Worm (Caenorhabditis elegans) whole organism, L2 larva: Measurements from ENCODE around the gene K12H6.10.

Experiments used
- F13H6.1 ChIP-seq: sonication (generic microtip); optimal IDR thresholded peaks from 2 replicates; lab custom pipeline; 2016; ENCODE audit warnings: missing genetic modification characterization, missing compliant biosample characterization
- R02D3.7 ChIP-seq: fragments of 150-350 bp; optimal IDR thresholded peaks from 2 replicates; lab custom pipeline; 2014; ENCODE audit warnings: missing biosample characterization, missing genetic modification characterization
- ZK546.5 ChIP-seq: sonication (generic microtip); optimal IDR thresholded peaks from 2 replicates; lab custom pipeline; 2017; ENCODE audit warnings: missing biosample characterization, missing genetic modification characterization
- alr-1 ChIP-seq: fragments of 150-350 bp; optimal IDR thresholded peaks from 2 replicates; lab custom pipeline; 2014; ENCODE audit warnings: missing biosample characterization, missing genetic modification characterization
- ama-1 ChIP-seq: fragments of 150-350 bp; optimal IDR thresholded peaks from 2 replicates; lab custom pipeline; 2018; ENCODE audit warnings: inconsistent platforms
- ceh-82 ChIP-seq: fragments of 150-350 bp; optimal IDR thresholded peaks from 2 replicates; lab custom pipeline; 2014; ENCODE audit warnings: missing biosample characterization, missing genetic modification characterization
- crh-2 ChIP-seq: sonication (generic microtip); optimal IDR thresholded peaks from 2 replicates; lab custom pipeline; 2017; ENCODE audit warnings: missing biosample characterization, missing genetic modification characterization
- dmd-4 ChIP-seq: sonication (generic microtip); optimal IDR thresholded peaks from 2 replicates; lab custom pipeline; 2017; ENCODE audit warnings: missing biosample characterization, missing genetic modification characterization
- egl-27 ChIP-seq: sonication (generic microtip); optimal IDR thresholded peaks from 3 replicates; lab custom pipeline; 2017; ENCODE audit warnings: missing biosample characterization, missing genetic modification reagents, missing genetic modification characterization
- elt-3 ChIP-seq: sonication (generic microtip); optimal IDR thresholded peaks from 2 replicates; lab custom pipeline; 2017; ENCODE audit warnings: missing biosample characterization, missing genetic modification characterization
- gmeb-1 ChIP-seq: fragments of 150-350 bp; optimal IDR thresholded peaks from 2 replicates; lab custom pipeline; 2014; ENCODE audit warnings: missing biosample characterization, missing genetic modification characterization
- lsy-2 ChIP-seq, 2 experiments: fragments of 150-350 bp in 1 of 2; sonication (generic microtip) in 1 of 2; optimal IDR thresholded peaks; 2 replicates each; lab custom pipeline; 2014 to 2017; ENCODE audit warnings: missing biosample characterization in 2 of 2, missing genetic modification characterization in 2 of 2
- mbf-1 ChIP-seq: sonication (generic microtip); optimal IDR thresholded peaks from 2 replicates; lab custom pipeline; 2017; ENCODE audit warnings: missing biosample characterization, missing genetic modification characterization
- mdl-1 ChIP-seq, 2 experiments: fragments of 150-350 bp in 1 of 2; sonication (generic microtip) in 1 of 2; optimal IDR thresholded peaks; 2 replicates each; lab custom pipeline; 2017; ENCODE audit warnings: missing biosample characterization in 2 of 2, missing genetic modification characterization in 2 of 2
- nhr-12 ChIP-seq: fragments of 150-350 bp; optimal IDR thresholded peaks from 2 replicates; lab custom pipeline; 2014; ENCODE audit warnings: missing biosample characterization, missing genetic modification characterization
- nhr-129 ChIP-seq: fragments of 150-350 bp; optimal IDR thresholded peaks from 2 replicates; lab custom pipeline; 2014; ENCODE audit warnings: missing biosample characterization, missing genetic modification characterization
- nhr-21 ChIP-seq: fragments of 150-350 bp; optimal IDR thresholded peaks from 2 replicates; lab custom pipeline; 2014; ENCODE audit warnings: missing biosample characterization, missing genetic modification characterization
- nhr-23 ChIP-seq: fragments of 150-350 bp; optimal IDR thresholded peaks from 2 replicates; lab custom pipeline; 2014; ENCODE audit warnings: missing biosample characterization, missing genetic modification reagents, missing genetic modification characterization
- nhr-6 ChIP-seq: fragments of 150-350 bp; optimal IDR thresholded peaks from 2 replicates; lab custom pipeline; 2014; ENCODE audit warnings: missing biosample characterization, missing genetic modification characterization
- sem-4 ChIP-seq: fragments of 150-350 bp; optimal IDR thresholded peaks from 2 replicates; lab custom pipeline; 2014; ENCODE audit warnings: missing biosample characterization, missing genetic modification reagents, missing genetic modification characterization
- skn-1 ChIP-seq: sonication (generic microtip); optimal IDR thresholded peaks from 2 replicates; lab custom pipeline; 2017; ENCODE audit warnings: missing biosample characterization, missing genetic modification characterization
- sma-3 ChIP-seq: sonication (generic microtip); optimal IDR thresholded peaks from 2 replicates; lab custom pipeline; 2016; ENCODE audit warnings: missing genetic modification reagents, missing genetic modification characterization, missing compliant biosample characterization
- sma-9 ChIP-seq, 2 experiments: fragments of 150-350 bp in 1 of 2; sonication (generic microtip) in 1 of 2; optimal IDR thresholded peaks; 2 replicates each; lab custom pipeline; 2014 to 2016; ENCODE audit warnings: missing genetic modification characterization in 2 of 2, mild to moderate bottlenecking in 1 of 2, missing biosample characterization in 1 of 2, missing compliant biosample characterization in 1 of 2, missing genetic modification reagents in 1 of 2, moderate library complexity in 1 of 2
- unc-39 ChIP-seq: fragments of 150-350 bp; optimal IDR thresholded peaks from 2 replicates; lab custom pipeline; 2014; ENCODE audit warnings: missing biosample characterization, missing genetic modification characterization
- unc-55 ChIP-seq: fragments of 150-350 bp; sonication (generic microtip); optimal IDR thresholded peaks from 3 replicates; lab custom pipeline; 2014; ENCODE audit warnings: missing biosample characterization, missing genetic modification reagents, missing genetic modification characterization
- unc-62 ChIP-seq: fragments of 150-350 bp; optimal IDR thresholded peaks from 2 replicates; lab custom pipeline; 2014; ENCODE audit warnings: missing biosample characterization, missing genetic modification reagents, missing genetic modification characterization
- zag-1 ChIP-seq: fragments of 150-350 bp; optimal IDR thresholded peaks from 2 replicates; lab custom pipeline; 2014; ENCODE audit warnings: missing biosample characterization, missing genetic modification characterization
- ztf-1 ChIP-seq: fragments of 200-800 bp; sonication (Bioruptor generic); conservative IDR thresholded peaks from 2 replicates; pipeline ENCODE4 v1.3.6; 2022; ENCODE audit warnings: missing genetic modification characterization, missing compliant biosample characterization
- ztf-11 ChIP-seq: sonication (generic microtip); optimal IDR thresholded peaks from 2 replicates; lab custom pipeline; 2017; ENCODE audit warnings: missing biosample characterization, missing genetic modification characterization
- ztf-4 ChIP-seq: fragments of 150-350 bp; optimal IDR thresholded peaks from 2 replicates; lab custom pipeline; 2014; ENCODE audit warnings: missing biosample characterization, missing genetic modification characterization

K12H6.10 gene

ce11 chrII:2787031-2787512 is 35.6 kb upstream of the K12H6.10 start, which contains the start of the genes F08D12.12 and srpa-72 (continued):
- TF ChIP-seq ztf-1 (GFP tag; lab: Robert Waterston, UW) (no peak), nhr-6 (tag; lab: Kevin White, UChicago) (no peak), gmeb-1 (no peak), R02D3.7 (no peak), dmd-4 (no peak), zag-1 (tag; lab: Kevin White, UChicago) (no peak), alr-1 (tag; lab: Kevin White, UChicago) (no peak), elt-3 (tag; lab: Kevin White, UChicago) (no peak), crh-2 (no peak), lsy-2 (tag; optimal IDR thresholded peaks at IDR 0.05; lab: Kevin White, UChicago) (peak; percentile 24 to 60), nhr-21 (tag; lab: Kevin White, UChicago) (no peak), sma-3 (GFP tag; lab: Kevin White, UChicago) (peak; percentile 29), ama-1 (lab: Kevin White, UChicago) (no peak), egl-27 (tag; lab: Kevin White, UChicago) (no peak), nhr-12 (tag; lab: Kevin White, UChicago) (no peak), ceh-82 (tag; lab: Kevin White, UChicago) (no peak), unc-39 (tag; lab: Kevin White, UChicago) (no peak), ztf-11 (tag; lab: Kevin White, UChicago) (no peak)

DNA sequence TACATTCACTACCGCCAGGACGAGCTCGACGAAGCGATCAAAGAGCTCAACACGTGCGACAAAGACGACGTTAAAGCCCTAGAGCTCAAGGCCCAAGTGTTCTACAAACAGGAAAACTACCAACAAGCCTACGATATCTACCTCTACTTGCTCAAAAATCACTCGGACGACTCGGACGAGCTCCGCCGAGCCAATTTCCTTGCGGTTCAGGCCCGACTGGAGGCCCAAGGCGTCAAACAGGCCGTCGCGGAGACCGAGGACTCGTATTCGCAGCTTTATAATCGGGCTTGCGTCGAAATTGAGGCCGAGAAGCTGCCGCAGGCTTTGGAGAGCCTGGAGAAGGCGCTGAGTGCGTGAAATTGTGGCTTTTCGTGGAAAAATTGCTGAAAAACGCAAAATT is 34.8 kb upstream of the K12H6.10 start:
- TF ChIP-seq nhr-6 (tag; lab: Kevin White, UChicago) (no peak), nhr-23 (no peak)

DNA sequence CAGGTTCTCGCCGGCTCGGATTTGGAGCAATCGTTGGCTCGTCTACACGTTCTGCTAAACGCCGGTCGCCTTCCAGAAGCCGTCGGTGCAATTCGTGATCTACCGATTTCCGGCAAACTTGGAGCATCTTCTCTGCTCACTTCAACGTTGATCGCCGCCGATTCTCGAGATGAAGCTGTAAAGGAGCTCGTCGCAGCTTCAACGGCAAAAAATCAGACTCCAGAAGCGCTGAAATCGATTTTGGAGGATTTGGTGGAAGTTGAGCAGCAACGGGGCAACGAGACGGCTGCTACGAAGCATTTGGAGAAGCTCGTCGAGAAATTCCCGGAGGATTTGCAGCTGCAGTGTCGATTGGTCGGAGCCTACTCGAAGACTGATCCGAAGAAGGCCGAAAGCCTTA is 31.0 kb upstream of the K12H6.10 start:
- TF ChIP-seq unc-39 (tag; lab: Kevin White, UChicago), result no peak
- TF ChIP-seq ZK546.5 (tag; lab: Kevin White, UChicago), result no peak
- no peak for TF ChIP-seq sem-4 (tag; lab: Kevin White, UChicago)
- TF ChIP-seq nhr-129 (tag; lab: Kevin White, UChicago), result no peak
- no peak for TF ChIP-seq mdl-1 (tag; optimal IDR thresholded peaks at IDR 0.05; lab: Kevin White, UChicago)

DNA sequence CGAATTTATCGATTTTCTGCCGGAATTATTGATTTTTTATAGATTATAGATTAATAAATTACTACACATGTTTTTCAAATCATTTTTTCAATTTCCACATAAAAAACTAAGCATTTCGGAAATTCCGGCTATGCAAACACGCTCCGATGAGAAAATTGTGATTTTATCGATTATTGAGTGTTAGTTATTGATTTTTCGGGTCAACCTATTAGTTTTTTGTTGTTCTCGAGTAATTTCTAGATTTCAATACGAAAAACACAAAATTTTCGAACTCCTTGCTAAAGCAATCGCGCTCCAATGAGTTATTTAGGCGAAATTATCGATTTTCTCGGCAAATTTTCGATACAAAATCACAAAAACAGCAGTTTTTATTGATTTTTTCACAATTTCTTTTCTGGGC is 27.3 kb upstream of the K12H6.10 start:
- no peak for TF ChIP-seq ztf-4 (tag; lab: Kevin White, UChicago)
- no peak for TF ChIP-seq F13H6.1 (tag; lab: Kevin White, UChicago)
- TF ChIP-seq ceh-82 (tag; lab: Kevin White, UChicago), result no peak
- TF ChIP-seq skn-1 (tag; lab: Kevin White, UChicago), result no peak

DNA sequence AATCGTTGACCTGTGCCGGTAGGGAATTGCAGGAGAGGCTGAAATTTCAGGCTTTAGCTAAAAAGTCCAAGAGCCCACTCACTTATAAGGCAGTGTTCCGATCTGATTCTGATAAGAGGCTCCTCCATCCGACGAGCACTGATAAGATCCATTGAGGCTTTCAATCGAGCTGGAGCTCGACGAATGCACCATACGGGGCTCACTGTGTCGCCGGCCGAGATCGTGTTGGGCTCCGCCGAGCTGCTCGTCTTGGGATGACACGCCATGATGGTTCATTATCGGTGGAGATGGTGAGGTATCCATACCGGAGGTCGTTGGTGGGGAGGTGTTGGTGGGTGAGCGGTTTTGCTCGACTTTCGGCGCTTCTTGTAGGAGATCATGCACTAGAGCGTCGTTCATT is 26.2 kb upstream of the K12H6.10 start:
- no peak for TF ChIP-seq F13H6.1 (tag; lab: Kevin White, UChicago)

ce11 chrII:2797951-2798350 is 24.7 kb upstream of the K12H6.10 start:
- TF ChIP-seq sma-3 (GFP tag; lab: Kevin White, UChicago) (no peak), zag-1 (tag; lab: Kevin White, UChicago) (no peak), ztf-1 (GFP tag; lab: Robert Waterston, UW) (no peak), unc-55 (GFP tag; lab: Kevin White, UChicago) (no peak), mbf-1 (no peak), gmeb-1 (no peak), nhr-21 (tag; lab: Kevin White, UChicago) (no peak), sma-9 (GFP tag; optimal IDR thresholded peaks at IDR 0.05; lab: Kevin White, UChicago) (no peak), sma-9 (tag; optimal IDR thresholded peaks at IDR 0.05; lab: Kevin White, UChicago) (no peak), ztf-11 (tag; lab: Kevin White, UChicago) (no peak), lsy-2 (tag; optimal IDR thresholded peaks at IDR 0.05; lab: Kevin White, UChicago) (no peak), unc-62 (GFP tag; lab: Kevin White, UChicago) (no peak), egl-27 (tag; lab: Kevin White, UChicago) (no peak), elt-3 (tag; lab: Kevin White, UChicago) (no peak)
